Worm (Caenorhabditis elegans): ENCODE data around the gene Y54F10BM.12.

Gene Y54F10BM.12

ce11 chrIII:2329336-2329735, at the start of gene Y54F10BM.12:
Gene Y54F10BM.12, minus strand, starts transcription at chrIII:2329679.
- TF ChIP-seq unc-62 (GFP tag; optimal IDR thresholded peaks at IDR 0.05 in 1 of 2) (peak in 1 of 2 experiments; percentile 94), unc-62 (tag; optimal IDR thresholded peaks at IDR 0.05) (no peak), lim-7 (GFP tag; IDR thresholded peaks at IDR 0.05) (no peak)

ce11 chrIII:2375918-2376317, 46.4 kb upstream of the Y54F10BM.12 start, which contains the start of gene H14E04.2:
Gene H14E04.2, plus strand, starts transcription at chrIII:2376193.
- TF ChIP-seq set-16 (GFP tag; IDR thresholded peaks at IDR 0.05): no peak
- TF ChIP-seq Y48G9A.11 (GFP tag; IDR thresholded peaks at IDR 0.05): peak; percentile 95
- TF ChIP-seq lin-13 (GFP tag; optimal IDR thresholded peaks at IDR 0.05): peak; percentile 67
- TF ChIP-seq hif-1 (tag; optimal IDR thresholded peaks at IDR 0.05): no peak
- TF ChIP-seq pha-4 (GFP tag; IDR thresholded peaks at IDR 0.05): peak; percentile 35; the same call in 1 of the 2 replicates
- TF ChIP-seq pha-4 (tag; optimal IDR thresholded peaks at IDR 0.05): no peak
- peak; percentile 87 for TF ChIP-seq aha-1 (tag)
- TF ChIP-seq ceh-82 (tag; optimal IDR thresholded peaks at IDR 0.05): no peak
- TF ChIP-seq nhr-111 (GFP tag; optimal IDR thresholded peaks at IDR 0.05): no peak
- TF ChIP-seq nhr-11 (tag; optimal IDR thresholded peaks at IDR 0.05): peak; percentile 26
- peak; percentile 83 for TF ChIP-seq mes-2 (tag; optimal IDR thresholded peaks at IDR 0.05; ENCODE audit: poor library complexity, severe bottlenecking)
- TF ChIP-seq mep-1 (tag; optimal IDR thresholded peaks at IDR 0.05): peak; percentile 59
- TF ChIP-seq lsy-2 (tag; optimal IDR thresholded peaks at IDR 0.05): peak; percentile 11 to 88
- TF ChIP-seq dpl-1 (GFP tag; optimal IDR thresholded peaks at IDR 0.05): peak; percentile 97
- peak; percentile 45 for TF ChIP-seq nhr-25 (tag; optimal IDR thresholded peaks at IDR 0.05; ENCODE audit: borderline replicate concordance, insufficient read depth)
- peak; percentile 44 for TF ChIP-seq rbr-2 (tag; optimal IDR thresholded peaks at IDR 0.05)
- TF ChIP-seq Y105C5A.15 (GFP tag; IDR thresholded peaks at IDR 0.05): no peak
- peak; percentile 73 for TF ChIP-seq lin-38 (GFP tag; IDR thresholded peaks at IDR 0.05)
- TF ChIP-seq hlh-30 (tag; optimal IDR thresholded peaks at IDR 0.05; ENCODE audit: insufficient read depth): peak; percentile 49
- peak; percentile 26 for TF ChIP-seq nhr-6 (tag; optimal IDR thresholded peaks at IDR 0.05)
- no peak for TF ChIP-seq gei-8 (GFP tag; optimal IDR thresholded peaks at IDR 0.05)
- TF ChIP-seq T20F7.1 (GFP tag; optimal IDR thresholded peaks at IDR 0.05): peak; percentile 97

ce11 chrIII:2371864-2372263, 42.4 kb upstream of the Y54F10BM.12 start, which contains the start of gene H04J21.1:
Gene H04J21.1, minus strand, starts transcription at chrIII:2371964.
- TF ChIP-seq ZK337.2 (GFP tag; IDR thresholded peaks at IDR 0.05) (no peak), Y5F2A.4 (GFP tag; optimal IDR thresholded peaks at IDR 0.05) (no peak), aha-1 (tag) (peak; percentile 11)

ce11 chrIII:2368424-2368823, 38.9 kb upstream of the Y54F10BM.12 start, which contains the start of gene H04J21.4:
Gene H04J21.4, minus strand, starts transcription at chrIII:2368524.
- TF ChIP-seq nhr-102 (tag; optimal IDR thresholded peaks at IDR 0.05): no peak
- TF ChIP-seq aha-1 (tag): peak; percentile 88

- TF ChIP-seq ceh-82 (tag; optimal IDR thresholded peaks at IDR 0.05) (no peak), ceh-20 (GFP tag; IDR thresholded peaks at IDR 0.05) (no peak), spr-3 (GFP tag; optimal IDR thresholded peaks at IDR 0.05) (no peak), ces-1 (GFP tag; optimal IDR thresholded peaks at IDR 0.05) (no peak), ctbp-1 (GFP tag; IDR thresholded peaks at IDR 0.05) (no peak), tag-97 (GFP tag; IDR thresholded peaks at IDR 0.05) (no peak), mes-2 (tag; optimal IDR thresholded peaks at IDR 0.05; ENCODE audit: poor library complexity, severe bottlenecking) (no peak), daf-12 (tag; optimal IDR thresholded peaks at IDR 0.05) (no peak), mdl-1 (tag; optimal IDR thresholded peaks at IDR 0.05) (no peak), F49E8.2 (tag; optimal IDR thresholded peaks at IDR 0.05; ENCODE audit: borderline replicate concordance) (no peak), cey-2 (tag; optimal IDR thresholded peaks at IDR 0.05; ENCODE audit: borderline replicate concordance, insufficient read depth) (no peak), R02D3.7 (tag; optimal IDR thresholded peaks at IDR 0.05) (no peak), T20F7.1 (GFP tag; optimal IDR thresholded peaks at IDR 0.05) (no peak)
These were observed 33.2 kb upstream of the Y54F10BM.12 start, which contains the start of gene srd-69 for ce11 chrIII:2362648-2363047. Gene srd-69, plus strand, starts transcription at chrIII:2362948.

Measured in whole organism, L4 larva.